Fruit fly (Drosophila melanogaster) Kc167 (cell line): ENCODE measurements around the gene CG13012.

ENCODE experiments used
- Myc ChIP-seq: fragments of >200 bp; optimal IDR thresholded peaks from 2 replicates; lab custom pipeline; 2017; ENCODE audit warnings: missing external identifiers
- Sin3A ChIP-seq: fragments of >200 bp; optimal IDR thresholded peaks from 2 replicates; lab custom pipeline; 2018; ENCODE audit warnings: missing external identifiers
- h ChIP-seq: fragments of >200 bp; optimal IDR thresholded peaks from 3 replicates; lab custom pipeline; 2018; ENCODE audit warnings: missing external identifiers
- insv ChIP-seq: fragments of >200 bp; optimal IDR thresholded peaks from 3 replicates; lab custom pipeline; 2018; ENCODE audit warnings: missing external identifiers
- psq ChIP-seq: fragments of >200 bp; optimal IDR thresholded peaks from 2 replicates; lab custom pipeline; 2017; ENCODE audit warnings: missing external identifiers
- ttk ChIP-seq: sonication (Bioruptor generic); optimal IDR thresholded peaks from 2 replicates; lab custom pipeline; 2017; ENCODE audit warnings: missing external identifiers

Gene CG13012

dm6 chrX:16688106-16688459 lies 11.5 kb upstream of the CG13012 start:
- TF ChIP-seq psq (lab: Kevin White, UChicago) (no peak), h (lab: Kevin White, UChicago) (no peak), Myc (lab: Kevin White, UChicago) (no peak), Sin3A (lab: Kevin White, UChicago) (no peak), insv (lab: Kevin White, UChicago) (no peak), ttk (lab: Kevin White, UChicago) (no peak)

dm6 chrX:16687400-16688105 lies 11.0 kb upstream of the CG13012 start:
- TF ChIP-seq insv (lab: Kevin White, UChicago) (no peak), ttk (lab: Kevin White, UChicago) (no peak), Sin3A (lab: Kevin White, UChicago) (no peak), Myc (lab: Kevin White, UChicago) (no peak), psq (lab: Kevin White, UChicago) (no peak), h (lab: Kevin White, UChicago) (no peak)

DNA sequence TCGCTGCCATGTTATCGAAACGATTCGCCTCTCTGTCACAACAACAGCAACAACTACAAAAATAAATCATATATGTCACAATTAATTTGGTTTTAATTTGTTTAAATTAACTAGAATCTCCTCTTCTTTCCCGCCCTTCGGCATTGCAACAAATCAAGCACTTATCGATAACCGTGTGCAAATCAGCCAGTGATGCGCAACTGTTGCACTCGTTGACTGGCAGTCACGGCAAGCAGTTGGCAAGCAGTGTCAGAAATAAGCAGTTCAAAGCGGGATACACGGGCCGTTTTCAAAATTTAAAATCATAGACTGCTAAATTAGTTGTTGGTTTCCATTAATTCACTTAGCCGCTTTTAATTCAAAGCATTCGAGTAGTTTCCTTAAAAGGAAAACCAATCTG lies 7.2 kb upstream of the CG13012 start, which contains the start of gene Axs:
Axs (minus strand) TSS at position 131 of the 400 bp plus-strand sequence.
- TF ChIP-seq psq (lab: Kevin White, UChicago) = no peak
- no peak for TF ChIP-seq h (lab: Kevin White, UChicago)
- no peak for TF ChIP-seq insv (lab: Kevin White, UChicago)
- TF ChIP-seq ttk (lab: Kevin White, UChicago) = no peak
- TF ChIP-seq Myc (lab: Kevin White, UChicago) = no peak
- TF ChIP-seq Sin3A (lab: Kevin White, UChicago) = no peak

DNA sequence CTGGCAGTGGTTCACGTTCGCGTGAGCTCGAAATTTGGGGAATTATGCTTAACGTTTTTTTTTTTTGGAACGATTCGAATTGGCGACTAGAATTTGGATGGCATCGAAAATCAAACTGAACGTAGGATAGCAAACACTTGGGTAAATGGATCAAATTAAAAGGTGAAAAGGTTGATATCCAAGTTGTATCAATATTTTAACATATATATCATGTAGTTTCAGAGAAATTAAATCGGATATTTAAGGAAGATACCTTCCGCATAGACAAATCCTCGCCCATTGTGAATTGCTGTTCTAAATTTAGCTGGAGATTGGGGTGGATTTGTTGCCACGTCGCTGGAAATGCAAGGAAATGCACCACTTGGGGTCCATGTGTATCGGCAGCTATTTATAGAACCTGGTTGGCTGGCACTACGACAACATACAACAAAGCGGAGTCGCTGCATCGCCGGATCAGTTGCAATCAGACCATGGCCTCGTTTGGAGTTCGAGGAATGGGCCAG lies 2.3 kb upstream of the CG13012 start, which contains the start of the genes CG13010 and sing:
CG13010 (minus strand) TSS at position 101 of the 503 bp plus-strand sequence.
sing (plus strand) TSS at position 453 of the 503 bp plus-strand sequence.
- no peak for TF ChIP-seq ttk (lab: Kevin White, UChicago)
- no peak for TF ChIP-seq Sin3A (lab: Kevin White, UChicago)
- no peak for TF ChIP-seq Myc (lab: Kevin White, UChicago)
- TF ChIP-seq h (lab: Kevin White, UChicago) = no peak
- no peak for TF ChIP-seq insv (lab: Kevin White, UChicago)
- no peak for TF ChIP-seq psq (lab: Kevin White, UChicago)

- no peak for TF ChIP-seq Sin3A (lab: Kevin White, UChicago)
- TF ChIP-seq Myc (lab: Kevin White, UChicago) = no peak
- TF ChIP-seq h (lab: Kevin White, UChicago) = no peak
- no peak for TF ChIP-seq insv (lab: Kevin White, UChicago)
- no peak for TF ChIP-seq psq (lab: Kevin White, UChicago)
- no peak for TF ChIP-seq ttk (lab: Kevin White, UChicago)
These were observed 610 bp upstream of the CG13012 start for dm6 chrX:16677163-16677562.

- TF ChIP-seq insv (lab: Kevin White, UChicago) = no peak
- TF ChIP-seq Sin3A (lab: Kevin White, UChicago) = no peak
- no peak for TF ChIP-seq Myc (lab: Kevin White, UChicago)
- TF ChIP-seq ttk (lab: Kevin White, UChicago) = no peak
- TF ChIP-seq psq (lab: Kevin White, UChicago) = no peak
- no peak for TF ChIP-seq h (lab: Kevin White, UChicago)
These were observed 2.0 kb downstream of the CG13012 start for dm6 chrX:16674538-16674937.

DNA sequence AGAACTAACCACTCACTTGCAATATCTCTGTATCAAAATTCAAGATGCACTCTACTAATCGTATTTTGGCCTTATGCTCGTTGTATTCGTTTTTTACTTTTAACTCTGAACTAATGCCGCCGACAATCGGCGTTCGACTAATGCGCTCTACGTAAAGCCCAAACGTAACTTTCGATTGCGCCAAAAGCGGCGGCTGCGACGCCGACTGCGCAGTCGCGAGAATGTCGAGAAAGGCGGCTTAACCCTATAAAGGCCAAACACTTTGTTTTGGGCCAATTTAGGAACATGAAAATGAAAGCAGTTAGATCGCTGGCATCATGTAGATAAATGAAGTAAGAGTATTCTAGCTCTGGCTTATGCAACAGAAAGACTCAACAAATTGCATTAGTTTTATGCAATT lies 3.6 kb downstream of the CG13012 start:
- TF ChIP-seq ttk (lab: Kevin White, UChicago) = no peak
- TF ChIP-seq Myc (lab: Kevin White, UChicago) = no peak
- no peak for TF ChIP-seq insv (lab: Kevin White, UChicago)

DNA sequence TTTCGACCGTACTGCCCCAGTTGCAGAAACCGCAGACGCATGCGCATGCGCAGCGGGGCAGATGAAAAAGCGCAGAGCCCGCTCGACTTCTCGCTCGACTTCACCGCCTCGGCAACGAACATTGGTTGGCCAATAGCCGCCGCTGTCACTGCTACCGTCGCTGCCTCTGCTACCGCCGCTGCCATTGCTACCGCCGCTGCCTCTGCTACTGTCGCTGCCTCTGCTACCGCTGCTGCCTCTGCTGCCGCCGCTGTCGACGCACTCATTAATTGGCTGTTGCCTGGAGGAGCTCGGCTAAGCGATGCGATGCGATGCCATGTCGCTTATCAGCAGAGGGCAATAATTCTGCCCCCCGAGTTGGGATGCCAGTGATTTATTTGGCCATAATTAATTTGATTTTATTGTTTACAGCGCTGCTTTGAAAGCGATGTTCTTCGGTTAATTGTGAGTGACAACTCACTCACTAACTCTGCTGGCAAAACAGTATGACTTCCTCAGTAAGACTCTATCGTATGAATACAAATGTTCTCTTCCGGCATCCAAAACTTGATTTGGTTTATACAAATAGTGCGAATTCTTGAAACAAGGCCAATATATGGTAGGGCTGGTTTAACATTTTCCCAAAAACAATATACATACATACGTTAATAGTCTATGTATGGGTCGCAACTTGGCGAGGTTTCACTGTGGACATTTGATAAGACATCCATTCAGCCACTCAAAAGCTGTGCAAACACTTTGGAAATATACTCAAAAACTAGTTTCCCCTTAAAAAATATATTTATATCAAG lies 5.7 kb downstream of the CG13012 start:
- TF ChIP-seq insv (lab: Kevin White, UChicago) (no peak), psq (lab: Kevin White, UChicago) (no peak)

- TF ChIP-seq h (lab: Kevin White, UChicago) = no peak
- TF ChIP-seq ttk (lab: Kevin White, UChicago) = no peak
- TF ChIP-seq insv (lab: Kevin White, UChicago) = no peak
- no peak for TF ChIP-seq Myc (lab: Kevin White, UChicago)
- TF ChIP-seq psq (lab: Kevin White, UChicago) = no peak
- no peak for TF ChIP-seq Sin3A (lab: Kevin White, UChicago)
These were observed 6.3 kb downstream of the CG13012 start for dm6 chrX:16670262-16670661.

- TF ChIP-seq insv (lab: Kevin White, UChicago) = no peak
- TF ChIP-seq Myc (lab: Kevin White, UChicago) = no peak
These were observed 6.7 kb downstream of the CG13012 start for dm6 chrX:16669849-16670248.

dm6 chrX:16664405-16665064 lies 12.0 kb downstream of the CG13012 start, which contains the start of gene CG15865:
Gene CG15865, minus strand, starts transcription at chrX:16664455.
- no peak for TF ChIP-seq psq (lab: Kevin White, UChicago)
- TF ChIP-seq h (lab: Kevin White, UChicago) = no peak
- TF ChIP-seq Sin3A (lab: Kevin White, UChicago) = no peak
- TF ChIP-seq Myc (lab: Kevin White, UChicago) = no peak
- no peak for TF ChIP-seq insv (lab: Kevin White, UChicago)
- no peak for TF ChIP-seq ttk (lab: Kevin White, UChicago)
